Worm (Caenorhabditis elegans) whole organism, L4 larva: ENCODE results near the gene sma-6.
A peak's percentile ranks its signal among the peaks of the same experiment; 100 is the strongest.

Source experiments
- D1046.2 ChIP-seq: fragments of 200-800 bp; sonication (Bioruptor generic); IDR thresholded peaks from 2 replicates; pipeline ENCODE4 v1.3.6; 2022; ENCODE audit warnings: missing genetic modification characterization, missing compliant biosample characterization
- F26F4.8 ChIP-seq: fragments of 200-800 bp; sonication (Bioruptor generic); conservative IDR thresholded peaks from 2 replicates; pipeline ENCODE4 v1.3.6; 2022; ENCODE audit warnings: missing genetic modification characterization, missing compliant biosample characterization
- F37D6.2 ChIP-seq: sonication (generic microtip); optimal IDR thresholded peaks from 2 replicates; lab custom pipeline; 2016; ENCODE audit warnings: mild to moderate bottlenecking, missing genetic modification characterization, missing compliant biosample characterization
- Y48G9A.11 ChIP-seq: fragments of 200-800 bp; sonication (Bioruptor generic); IDR thresholded peaks from 2 replicates; pipeline ENCODE4 v1.3.6; 2022; ENCODE audit warnings: missing genetic modification reagents, missing genetic modification characterization, missing compliant biosample characterization
- aha-1 ChIP-seq: fragments of 150-350 bp; peaks from one replicate; lab custom pipeline; 2014; ENCODE audit warnings: missing biosample characterization, missing genetic modification characterization
- ama-1 ChIP-seq: fragments of 150-350 bp; optimal IDR thresholded peaks from 2 replicates; lab custom pipeline; 2014; ENCODE audit warnings: inconsistent platforms, mixed read lengths
- ceh-20 ChIP-seq: fragments of 200-800 bp; sonication (Bioruptor generic); IDR thresholded peaks from 2 replicates; pipeline ENCODE4 v1.3.6; 2022; ENCODE audit warnings: missing genetic modification reagents, missing genetic modification characterization, missing compliant biosample characterization
- ceh-28 ChIP-seq: fragments of 150-350 bp; optimal IDR thresholded peaks from 2 replicates; lab custom pipeline; 2014; ENCODE audit warnings: missing biosample characterization, missing genetic modification reagents, missing genetic modification characterization
- ceh-32 ChIP-seq: sonication (generic microtip); optimal IDR thresholded peaks from 2 replicates; lab custom pipeline; 2016; ENCODE audit warnings: mild to moderate bottlenecking, missing genetic modification characterization, missing compliant biosample characterization; ENCODE audit not compliant: poor library complexity
- ceh-62 ChIP-seq: sonication (generic microtip); optimal IDR thresholded peaks from 2 replicates; lab custom pipeline; 2017; ENCODE audit warnings: missing biosample characterization, missing genetic modification characterization
- ces-1 ChIP-seq: fragments of 150-350 bp; sonication (generic microtip); optimal IDR thresholded peaks from 4 replicates; lab custom pipeline; 2014; ENCODE audit warnings: missing biosample characterization, missing genetic modification reagents, missing genetic modification characterization
- daf-12 ChIP-seq: fragments of 150-350 bp; optimal IDR thresholded peaks from 2 replicates; lab custom pipeline; 2014; ENCODE audit warnings: missing biosample characterization, missing genetic modification reagents, missing genetic modification characterization
- daf-16 ChIP-seq, 3 experiments: sonication (generic microtip); optimal IDR thresholded peaks; 2 replicates each; lab custom pipeline; 2016 to 2017; ENCODE audit warnings: missing genetic modification characterization in 3 of 3, missing genetic modification reagents in 3 of 3, mild to moderate bottlenecking in 2 of 3, missing compliant biosample characterization in 2 of 3, missing biosample characterization in 1 of 3, moderate library complexity in 1 of 3
- daf-19 ChIP-seq: fragments of 200-800 bp; sonication (Bioruptor generic); conservative IDR thresholded peaks from 2 replicates; pipeline ENCODE4 v1.3.6; 2022; ENCODE audit warnings: missing genetic modification characterization, missing compliant biosample characterization
- duxl-1 ChIP-seq: sonication (generic microtip); optimal IDR thresholded peaks from 2 replicates; lab custom pipeline; 2016; ENCODE audit warnings: mild to moderate bottlenecking, missing genetic modification characterization, moderate library complexity, missing compliant biosample characterization; ENCODE audit not compliant: poor library complexity
- egl-27 ChIP-seq: sonication (generic microtip); optimal IDR thresholded peaks from 3 replicates; lab custom pipeline; 2017; ENCODE audit warnings: missing biosample characterization, missing genetic modification reagents, missing genetic modification characterization
- egl-43 ChIP-seq: fragments of 200-800 bp; sonication (Bioruptor generic); IDR thresholded peaks from 2 replicates; pipeline ENCODE4 v1.3.6; 2022; ENCODE audit warnings: missing genetic modification reagents, missing genetic modification characterization, missing compliant biosample characterization
- hlh-11 ChIP-seq: fragments of 200-800 bp; sonication (Bioruptor generic); optimal IDR thresholded peaks from 2 replicates; lab custom pipeline; 2018; ENCODE audit warnings: mild to moderate bottlenecking, missing genetic modification characterization, missing compliant biosample characterization
- hmg-1.1 ChIP-seq: fragments of 200-800 bp; sonication (Bioruptor generic); IDR thresholded peaks from 2 replicates; pipeline ENCODE4 v1.3.6; 2022; ENCODE audit warnings: missing genetic modification reagents, missing genetic modification characterization, missing compliant biosample characterization
- lin-1 ChIP-seq: fragments of 200-800 bp; sonication (Bioruptor generic); IDR thresholded peaks from 2 replicates; pipeline ENCODE4 v1.3.6; 2022; ENCODE audit warnings: missing genetic modification reagents, missing genetic modification characterization, missing compliant biosample characterization
- lin-29 ChIP-seq: fragments of 200-800 bp; sonication (Bioruptor generic); IDR thresholded peaks from 2 replicates; pipeline ENCODE4 v1.3.6; 2022; ENCODE audit warnings: missing genetic modification reagents, missing genetic modification characterization, missing compliant biosample characterization
- lin-38 ChIP-seq: fragments of 200-800 bp; sonication (Bioruptor generic); IDR thresholded peaks from 2 replicates; pipeline ENCODE4 v1.3.6; 2022; ENCODE audit warnings: missing genetic modification reagents, missing genetic modification characterization, missing compliant biosample characterization
- lsy-2 ChIP-seq, 2 experiments: fragments of 150-350 bp in 1 of 2; sonication (generic microtip) in 1 of 2; optimal IDR thresholded peaks; 2 replicates each; lab custom pipeline; 2014 to 2017; ENCODE audit warnings: missing biosample characterization in 2 of 2, missing genetic modification characterization in 2 of 2
- mxl-3 ChIP-seq: fragments of 200-800 bp; sonication (Bioruptor generic); optimal IDR thresholded peaks from 2 replicates; lab custom pipeline; 2018; ENCODE audit warnings: mild to moderate bottlenecking, missing genetic modification characterization, missing compliant biosample characterization
- nhr-10 ChIP-seq: fragments of 150-350 bp; optimal IDR thresholded peaks from 2 replicates; lab custom pipeline; 2014; ENCODE audit warnings: missing biosample characterization, missing genetic modification characterization
- nhr-11 ChIP-seq: fragments of 150-350 bp; optimal IDR thresholded peaks from 2 replicates; lab custom pipeline; 2014; ENCODE audit warnings: missing biosample characterization, missing genetic modification characterization
- nhr-237 ChIP-seq: sonication (generic microtip); optimal IDR thresholded peaks from 2 replicates; lab custom pipeline; 2017; ENCODE audit warnings: missing biosample characterization, missing genetic modification characterization
- nhr-25 ChIP-seq: sonication (generic microtip); optimal IDR thresholded peaks from 2 replicates; lab custom pipeline; 2017; ENCODE audit warnings: missing genetic modification characterization, mild to moderate bottlenecking, missing compliant biosample characterization, antibody characterized with exemption, moderate library complexity, borderline replicate concordance; ENCODE audit not compliant: insufficient read depth
- nhr-28 ChIP-seq: fragments of 150-350 bp; optimal IDR thresholded peaks from 2 replicates; lab custom pipeline; 2014; ENCODE audit warnings: missing biosample characterization, missing genetic modification characterization
- nhr-6 ChIP-seq: fragments of 150-350 bp; optimal IDR thresholded peaks from 2 replicates; lab custom pipeline; 2014; ENCODE audit warnings: missing biosample characterization, missing genetic modification characterization
- nhr-76 ChIP-seq: fragments of 150-350 bp; optimal IDR thresholded peaks from 2 replicates; lab custom pipeline; 2014; ENCODE audit warnings: missing biosample characterization, missing genetic modification characterization
- pha-4 ChIP-seq, 2 experiments: fragments of 150-350 bp in 1 of 2; fragments of 200-800 bp in 1 of 2; sonication (Bioruptor generic) in 1 of 2; IDR thresholded peaks in 1 of 2; optimal IDR thresholded peaks in 1 of 2; 2 replicates each; pipeline versions ENCODE4 v1.3.6 to Lab custom; 2014 to 2022; ENCODE audit warnings: missing genetic modification characterization in 2 of 2, missing genetic modification reagents in 2 of 2, missing biosample characterization in 1 of 2, missing compliant biosample characterization in 1 of 2
- sdz-12 ChIP-seq: fragments of 200-800 bp; sonication (Bioruptor generic); optimal IDR thresholded peaks from 2 replicates; lab custom pipeline; 2018; ENCODE audit warnings: mild to moderate bottlenecking, missing genetic modification characterization, missing compliant biosample characterization
- set-16 ChIP-seq: fragments of 200-800 bp; sonication (Bioruptor generic); IDR thresholded peaks from 2 replicates; pipeline ENCODE4 v1.3.6; 2022; ENCODE audit warnings: missing genetic modification reagents, missing genetic modification characterization, missing compliant biosample characterization
- snpc-1.2 ChIP-seq: fragments of 200-800 bp; sonication (Bioruptor generic); IDR thresholded peaks from 2 replicates; pipeline ENCODE4 v1.3.6; 2022; ENCODE audit warnings: missing genetic modification reagents, missing genetic modification characterization, missing compliant biosample characterization
- snpc-4 ChIP-seq: fragments of 150-350 bp; optimal IDR thresholded peaks from 2 replicates; lab custom pipeline; 2014; ENCODE audit warnings: missing biosample characterization, missing genetic modification characterization
- tra-1 ChIP-seq: fragments of 200-800 bp; sonication (Bioruptor generic); IDR thresholded peaks from 2 replicates; pipeline ENCODE4 v1.3.6; 2022; ENCODE audit warnings: missing genetic modification reagents, missing genetic modification characterization, missing compliant biosample characterization
- unc-62 ChIP-seq, 3 experiments: fragments of 150-350 bp in 1 of 3; sonication (generic microtip); optimal IDR thresholded peaks in 2 of 3; peaks in 1 of 3; 1 replicate in 1 of 3; 2 replicates in 2 of 3; lab custom pipeline; 2014 to 2017; ENCODE audit warnings: missing biosample characterization in 3 of 3, missing genetic modification characterization in 3 of 3, missing genetic modification reagents in 3 of 3, missing genotype in 1 of 3
- zag-1 ChIP-seq: fragments of 150-350 bp; optimal IDR thresholded peaks from 2 replicates; lab custom pipeline; 2014; ENCODE audit warnings: missing biosample characterization, missing genetic modification characterization
- zip-11 ChIP-seq: fragments of 200-800 bp; sonication (Bioruptor generic); IDR thresholded peaks from 2 replicates; pipeline ENCODE4 v1.3.6; 2022; ENCODE audit warnings: missing genetic modification characterization, missing compliant biosample characterization
- ztf-11 ChIP-seq: fragments of 150-350 bp; optimal IDR thresholded peaks from 2 replicates; lab custom pipeline; 2014; ENCODE audit warnings: missing biosample characterization, missing genetic modification characterization

Gene sma-6

ce11 chrII:6342455-6342854 lies 18.2 kb downstream of the sma-6 start:
- TF ChIP-seq daf-12 (tag; lab: Kevin White, UChicago) (no peak), unc-62 (GFP tag; optimal IDR thresholded peaks at IDR 0.05 in 1 of 2; lab: Kevin White, UChicago) (peak in 1 of 2 experiments; percentile 23), unc-62 (tag; optimal IDR thresholded peaks at IDR 0.05; lab: Kevin White, UChicago) (no peak), aha-1 (peak; percentile 75)
- TF ChIP-seq, all 104 proteins: peak for 2

ce11 chrII:6343893-6344292 lies 19.6 kb downstream of the sma-6 start, which contains the start of gene txt-18:
TSS of gene txt-18 (plus strand) at chrII:6344072.
- TF ChIP-seq unc-62 (GFP tag; optimal IDR thresholded peaks at IDR 0.05 in 1 of 2; lab: Kevin White, UChicago) (peak in 1 of 2 experiments; percentile 77), unc-62 (tag; optimal IDR thresholded peaks at IDR 0.05; lab: Kevin White, UChicago) (no peak), nhr-11 (tag; lab: Kevin White, UChicago) (peak; percentile 18), ama-1 (lab: Kevin White, UChicago) (no peak), egl-27 (tag; lab: Kevin White, UChicago) (no peak), aha-1 (peak; percentile 96), lsy-2 (tag; optimal IDR thresholded peaks at IDR 0.05; lab: Kevin White, UChicago) (peak in 1 of 2 experiments; percentile 35), nhr-28 (tag; lab: Kevin White, UChicago) (peak; percentile 32), hlh-11 (tag; lab: Kevin White, UChicago) (peak; percentile 5)

ce11 chrII:6344513-6344912 lies 20.2 kb downstream of the sma-6 start:
- TF ChIP-seq daf-16 (GFP tag; optimal IDR thresholded peaks at IDR 0.05; lab: Kevin White, UChicago) (no peak), daf-16 (tag; optimal IDR thresholded peaks at IDR 0.05; lab: Kevin White, UChicago) (peak; percentile 98), F37D6.2 (tag; lab: Kevin White, UChicago) (no peak)

- no peak for TF ChIP-seq sdz-12 (GFP tag; lab: Kevin White, UChicago)
- no peak for TF ChIP-seq hmg-1.1 (GFP tag; lab: Robert Waterston, UW)
- no peak for TF ChIP-seq set-16
- no peak for TF ChIP-seq snpc-4 (tag; lab: Kevin White, UChicago)
- TF ChIP-seq snpc-1.2 (GFP tag; lab: Robert Waterston, UW) = 0 out of 2 replicates have a peak, but pooled peaks have one; percentile 27
- TF ChIP-seq nhr-10 (tag; lab: Kevin White, UChicago) = no peak
- peak; percentile 48 for TF ChIP-seq ama-1 (lab: Kevin White, UChicago)
- no peak for TF ChIP-seq lin-38 (GFP tag; lab: Robert Waterston, UW)
- TF ChIP-seq ceh-28 = no peak
- no peak for TF ChIP-seq daf-19 (GFP tag; lab: Robert Waterston, UW)
- no peak for TF ChIP-seq F37D6.2 (tag; lab: Kevin White, UChicago)
- no peak for TF ChIP-seq duxl-1 (tag; lab: Kevin White, UChicago)
- no peak for TF ChIP-seq ceh-32 (tag; lab: Kevin White, UChicago)
- no peak for TF ChIP-seq ceh-62 (tag; lab: Kevin White, UChicago)
- no peak for TF ChIP-seq nhr-6 (tag; lab: Kevin White, UChicago)
- no peak for TF ChIP-seq egl-43
- TF ChIP-seq tra-1 (GFP tag; lab: Robert Waterston, UW) = no peak
- TF ChIP-seq nhr-76 = no peak
- no peak for TF ChIP-seq ces-1 (GFP tag; lab: Kevin White, UChicago)
- TF ChIP-seq lin-29 = no peak
- no peak for TF ChIP-seq nhr-237
- no peak for TF ChIP-seq Y48G9A.11 (GFP tag; lab: Robert Waterston, UW)
- no peak for TF ChIP-seq ceh-20
- no peak for TF ChIP-seq nhr-25 (tag; lab: Kevin White, UChicago)
- no peak for TF ChIP-seq F26F4.8 (GFP tag; lab: Robert Waterston, UW)
- peak; percentile 38 for TF ChIP-seq mxl-3 (GFP tag; lab: Kevin White, UChicago)
- TF ChIP-seq pha-4 (GFP tag; IDR thresholded peaks at IDR 0.05; lab: Robert Waterston, UW) = no peak
- TF ChIP-seq pha-4 (tag; optimal IDR thresholded peaks at IDR 0.05; lab: Kevin White, UChicago) = no peak
- TF ChIP-seq D1046.2 (GFP tag; lab: Robert Waterston, UW) = no peak
- no peak for TF ChIP-seq zag-1 (tag; lab: Kevin White, UChicago)
- TF ChIP-seq zip-11 (GFP tag; lab: Robert Waterston, UW) = no peak
- no peak for TF ChIP-seq ztf-11 (tag; lab: Kevin White, UChicago)
- no peak for TF ChIP-seq lin-1 (GFP tag; lab: Robert Waterston, UW)
Observed at ce11 chrII:6345195-6346158, 21.2 kb downstream of the sma-6 start, which contains the start of gene C32D5.8. TSS of gene C32D5.8 (minus strand) at chrII:6345964.
